Fruit fly (Drosophila melanogaster) whole organism, prepupa: Measurements from ENCODE around the gene SecCl.

ENCODE experiments used
- CG10669 ChIP-seq: fragments of 200-800 bp; sonication (Bioruptor generic); optimal IDR thresholded peaks from 3 replicates; lab custom pipeline; 2018; ENCODE audit warnings: missing biosample characterization, mild to moderate bottlenecking, missing genetic modification characterization, moderate library complexity
- CG11294 ChIP-seq: fragments of 200-800 bp; sonication (Bioruptor generic); IDR thresholded peaks from 2 replicates; pipeline ENCODE4 v1.3.6; 2022; ENCODE audit warnings: missing biosample characterization, missing genetic modification characterization
- CG11902 ChIP-seq: fragments of 200-800 bp; sonication (Bioruptor generic); optimal IDR thresholded peaks from 3 replicates; lab custom pipeline; 2016; ENCODE audit warnings: missing biosample characterization, missing genetic modification characterization
- CG15336 ChIP-seq: fragments of 200-800 bp; sonication (Bioruptor generic); IDR thresholded peaks from 2 replicates; pipeline ENCODE4 v1.3.6; 2022; ENCODE audit warnings: missing biosample characterization, missing genetic modification characterization
- CG16779 ChIP-seq: fragments of 200-800 bp; sonication (Bioruptor generic); optimal IDR thresholded peaks from 3 replicates; lab custom pipeline; 2017; ENCODE audit warnings: missing biosample characterization, mild to moderate bottlenecking, missing genetic modification characterization
- CG3032 ChIP-seq: fragments of 200-800 bp; optimal IDR thresholded peaks from 2 replicates; lab custom pipeline; 2019; ENCODE audit warnings: missing biosample characterization, mild to moderate bottlenecking, missing genetic modification characterization, moderate library complexity
- CG31627 ChIP-seq: fragments of 200-800 bp; sonication (Bioruptor generic); optimal IDR thresholded peaks from 3 replicates; lab custom pipeline; 2016; ENCODE audit warnings: missing biosample characterization, missing genetic modification characterization
- CG32006 ChIP-seq: fragments of 200-800 bp; sonication (Bioruptor generic); optimal IDR thresholded peaks from 3 replicates; lab custom pipeline; 2017; ENCODE audit warnings: missing biosample characterization, mild to moderate bottlenecking, missing genetic modification characterization
- CG34406 ChIP-seq: fragments of 200-800 bp; sonication (Bioruptor generic); optimal IDR thresholded peaks from 3 replicates; lab custom pipeline; 2016; ENCODE audit warnings: missing biosample characterization, missing genetic modification characterization
- CG3919 ChIP-seq: fragments of 200-800 bp; sonication (Bioruptor generic); optimal IDR thresholded peaks from 3 replicates; lab custom pipeline; 2016; ENCODE audit warnings: missing biosample characterization, missing genetic modification characterization
- CG4318 ChIP-seq: fragments of 200-800 bp; sonication (Bioruptor generic); optimal IDR thresholded peaks from 3 replicates; lab custom pipeline; 2017; ENCODE audit warnings: missing biosample characterization, mild to moderate bottlenecking, missing genetic modification characterization
- CG6163 ChIP-seq: fragments of 200-800 bp; sonication (Bioruptor generic); IDR thresholded peaks from 3 replicates; pipeline ENCODE4 v1.3.6; 2022; ENCODE audit warnings: missing biosample characterization, missing genetic modification characterization
- CG6276 ChIP-seq: fragments of 200-800 bp; sonication (Bioruptor generic); optimal IDR thresholded peaks from 2 replicates; lab custom pipeline; 2017; ENCODE audit warnings: missing biosample characterization, mild to moderate bottlenecking, missing genetic modification characterization
- CG6792 ChIP-seq: fragments of 200-800 bp; sonication (Bioruptor generic); optimal IDR thresholded peaks from 3 replicates; lab custom pipeline; 2016; ENCODE audit warnings: missing biosample characterization, missing genetic modification characterization
- CG6808 ChIP-seq: fragments of 200-800 bp; sonication (Bioruptor generic); optimal IDR thresholded peaks from 3 replicates; lab custom pipeline; 2017; ENCODE audit warnings: missing biosample characterization, missing genetic modification characterization, mild to moderate bottlenecking, moderate library complexity, missing genetic modification reagents
- CG6854 ChIP-seq: fragments of 200-800 bp; sonication (Bioruptor generic); optimal IDR thresholded peaks from 2 replicates; lab custom pipeline; 2017; ENCODE audit warnings: missing biosample characterization, mild to moderate bottlenecking, missing genetic modification characterization
- CG7368 ChIP-seq: fragments of 200-800 bp; sonication (Bioruptor generic); optimal IDR thresholded peaks from 3 replicates; lab custom pipeline; 2016; ENCODE audit warnings: missing biosample characterization, missing genetic modification characterization
- CG8119 ChIP-seq: fragments of 200-800 bp; sonication (Bioruptor generic); IDR thresholded peaks from 3 replicates; pipeline ENCODE4 v1.3.6; 2022; ENCODE audit warnings: missing biosample characterization, missing genetic modification characterization
- CG8319 ChIP-seq: fragments of 200-800 bp; sonication (Bioruptor generic); optimal IDR thresholded peaks from 3 replicates; lab custom pipeline; 2016; ENCODE audit warnings: missing biosample characterization, missing genetic modification characterization
- CG9139 ChIP-seq: fragments of 200-800 bp; sonication (Bioruptor generic); optimal IDR thresholded peaks from 3 replicates; lab custom pipeline; 2017; ENCODE audit warnings: missing biosample characterization, mild to moderate bottlenecking, missing genetic modification characterization
- Eip75B ChIP-seq: fragments of 200-800 bp; sonication (Bioruptor generic); optimal IDR thresholded peaks from 3 replicates; lab custom pipeline; 2016; ENCODE audit warnings: missing biosample characterization, missing genetic modification characterization
- Eip78C ChIP-seq: fragments of 200-800 bp; sonication (Bioruptor generic); peaks from one replicate; lab custom pipeline; 2016; ENCODE audit warnings: missing biosample characterization, missing genetic modification characterization
- Ets21C ChIP-seq: fragments of 200-800 bp; sonication (Bioruptor generic); optimal IDR thresholded peaks from 3 replicates; lab custom pipeline; 2016; ENCODE audit warnings: missing biosample characterization, missing genetic modification characterization
- Gug ChIP-seq: fragments of 200-800 bp; sonication (Bioruptor generic); IDR thresholded peaks from 2 replicates; pipeline ENCODE4 v1.3.6; 2022; ENCODE audit warnings: missing biosample characterization, missing genetic modification characterization
- Hr38 ChIP-seq: sonication (Bioruptor generic); optimal IDR thresholded peaks from 2 replicates; lab custom pipeline; 2016; ENCODE audit warnings: missing biosample characterization, missing genetic modification characterization
- Hr39 ChIP-seq: fragments of 200-800 bp; sonication (Bioruptor generic); optimal IDR thresholded peaks from 2 replicates; lab custom pipeline; 2016; ENCODE audit warnings: missing biosample characterization, missing genetic modification characterization
- Hr4 ChIP-seq: fragments of 200-800 bp; sonication (Bioruptor generic); optimal IDR thresholded peaks from 3 replicates; lab custom pipeline; 2016; ENCODE audit warnings: missing biosample characterization, missing genetic modification characterization
- OdsH ChIP-seq: fragments of 200-800 bp; sonication (Bioruptor generic); optimal IDR thresholded peaks from 3 replicates; lab custom pipeline; 2016; ENCODE audit warnings: missing biosample characterization, missing genetic modification characterization
- Smox ChIP-seq: fragments of 200-800 bp; sonication (Bioruptor generic); optimal IDR thresholded peaks from 3 replicates; lab custom pipeline; 2016; ENCODE audit warnings: missing biosample characterization, missing genetic modification characterization
- Sox102F ChIP-seq: fragments of 200-800 bp; sonication (Bioruptor generic); optimal IDR thresholded peaks from 2 replicates; lab custom pipeline; 2016; ENCODE audit warnings: missing biosample characterization, mild to moderate bottlenecking, missing genetic modification characterization
- Sox14 ChIP-seq: fragments of 200-800 bp; sonication (Bioruptor generic); optimal IDR thresholded peaks from 3 replicates; lab custom pipeline; 2016; ENCODE audit warnings: missing biosample characterization, missing genetic modification characterization
- achi ChIP-seq: fragments of 200-800 bp; sonication (Bioruptor generic); optimal IDR thresholded peaks from 3 replicates; lab custom pipeline; 2016; ENCODE audit warnings: missing biosample characterization, missing genetic modification characterization
- acj6 ChIP-seq: fragments of 200-800 bp; sonication (Bioruptor generic); optimal IDR thresholded peaks from 3 replicates; lab custom pipeline; 2016; ENCODE audit warnings: missing biosample characterization, missing genetic modification characterization
- cyc ChIP-seq: fragments of 200-800 bp; sonication (Bioruptor generic); optimal IDR thresholded peaks from 3 replicates; lab custom pipeline; 2016; ENCODE audit warnings: missing biosample characterization, missing genetic modification characterization
- dac ChIP-seq: fragments of 200-800 bp; sonication (Bioruptor generic); optimal IDR thresholded peaks from 2 replicates; lab custom pipeline; 2017; ENCODE audit warnings: missing biosample characterization, mild to moderate bottlenecking, missing genetic modification characterization
- dsx ChIP-seq: fragments of 200-800 bp; optimal IDR thresholded peaks from 3 replicates; lab custom pipeline; 2019; ENCODE audit warnings: missing biosample characterization, mild to moderate bottlenecking, missing genetic modification characterization, moderate library complexity; ENCODE audit not compliant: poor library complexity, severe bottlenecking
- eg ChIP-seq: fragments of 200-800 bp; sonication (Bioruptor generic); IDR thresholded peaks from 3 replicates; pipeline ENCODE4 v1.3.6; 2022; ENCODE audit warnings: missing biosample characterization, missing genetic modification characterization
- esn ChIP-seq: fragments of 200-800 bp; sonication (Bioruptor generic); optimal IDR thresholded peaks from 2 replicates; lab custom pipeline; 2016; ENCODE audit warnings: missing biosample characterization, mild to moderate bottlenecking, missing genetic modification characterization, moderate library complexity
- fd59A ChIP-seq: fragments of 200-800 bp; sonication (Bioruptor generic); optimal IDR thresholded peaks from 2 replicates; lab custom pipeline; 2017; ENCODE audit warnings: missing biosample characterization, mild to moderate bottlenecking, missing genetic modification characterization, missing genetic modification reagents
- fd85E ChIP-seq: fragments of 200-800 bp; sonication (Bioruptor generic); optimal IDR thresholded peaks from 3 replicates; lab custom pipeline; 2016; ENCODE audit warnings: missing biosample characterization, missing genetic modification characterization
- fkh ChIP-seq: fragments of 200-800 bp; sonication (Bioruptor generic); optimal IDR thresholded peaks from 3 replicates; lab custom pipeline; 2017; ENCODE audit warnings: missing biosample characterization, mild to moderate bottlenecking, missing genetic modification characterization, moderate library complexity
- net ChIP-seq: fragments of 200-800 bp; sonication (Bioruptor generic); optimal IDR thresholded peaks from 3 replicates; lab custom pipeline; 2016; ENCODE audit warnings: missing biosample characterization, missing genetic modification characterization
- pdm3 ChIP-seq: fragments of 200-800 bp; sonication (Bioruptor generic); optimal IDR thresholded peaks from 3 replicates; lab custom pipeline; 2016; ENCODE audit warnings: missing biosample characterization, missing genetic modification characterization
- spab ChIP-seq: fragments of 200-800 bp; sonication (Bioruptor generic); optimal IDR thresholded peaks from 2 replicates; lab custom pipeline; 2017; ENCODE audit warnings: missing biosample characterization, mild to moderate bottlenecking, missing genetic modification characterization, missing genetic modification reagents
- ss ChIP-seq, 2 experiments: fragments of 200-800 bp; sonication (Bioruptor generic); optimal IDR thresholded peaks; 2 replicates in 1 of 2; 3 replicates in 1 of 2; lab custom pipeline; 2017 to 2018; ENCODE audit warnings: mild to moderate bottlenecking in 2 of 2, missing biosample characterization in 2 of 2, missing genetic modification characterization in 2 of 2, moderate library complexity in 1 of 2
- svp ChIP-seq: fragments of 200-800 bp; sonication (Bioruptor generic); peaks from one replicate; lab custom pipeline; 2016; ENCODE audit warnings: missing biosample characterization, missing genetic modification characterization
- topi ChIP-seq: fragments of 200-800 bp; sonication (Bioruptor generic); optimal IDR thresholded peaks from 3 replicates; lab custom pipeline; 2016; ENCODE audit warnings: missing biosample characterization, missing genetic modification characterization
- vri ChIP-seq: fragments of 200-800 bp; sonication (Bioruptor generic); optimal IDR thresholded peaks from 3 replicates; lab custom pipeline; 2016; ENCODE audit warnings: missing biosample characterization, mild to moderate bottlenecking, missing genetic modification characterization

The SecCl gene

DNA sequence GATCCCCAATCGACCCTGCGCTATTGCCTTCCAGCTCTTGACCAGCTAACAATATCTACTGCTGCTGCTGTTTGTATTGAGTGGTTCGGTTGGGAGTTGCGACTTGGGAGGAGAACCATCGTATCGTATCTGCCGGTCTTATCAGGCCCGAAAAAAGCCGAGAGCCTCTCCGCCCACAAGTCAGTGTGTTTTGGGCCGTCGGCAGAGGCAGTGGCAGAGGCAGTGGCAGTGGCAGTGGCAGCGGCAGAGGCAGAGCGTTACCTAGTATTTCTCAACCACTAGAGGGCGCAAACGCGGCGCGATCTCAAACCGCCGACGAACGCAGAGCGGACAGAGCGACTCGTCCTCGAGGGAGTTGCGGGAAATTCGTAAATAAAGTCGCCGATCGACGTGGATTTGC is at the start of gene SecCl:
Gene SecCl (plus strand): TSS at position 18 of the 400 bp plus-strand sequence.
- peak; percentile 12 for TF ChIP-seq fkh (GFP tag; lab: Kevin White, UChicago)
- no peak for TF ChIP-seq pdm3
- no peak for TF ChIP-seq CG6854 (GFP tag; lab: Kevin White, UChicago)
- TF ChIP-seq Hr4 (GFP tag; lab: Kevin White, UChicago): no peak
- no peak for TF ChIP-seq dac (GFP tag; lab: Kevin White, UChicago)
- TF ChIP-seq svp: no peak
- TF ChIP-seq fd85E (GFP tag; lab: Kevin White, UChicago): no peak
- TF ChIP-seq spab (GFP tag; lab: Kevin White, UChicago): no peak
- TF ChIP-seq eg (GFP tag; lab: Robert Waterston, UW): 0 out of 3 replicates have a peak, but pooled peaks have one; percentile 16
- TF ChIP-seq topi: no peak
- TF ChIP-seq CG8319: no peak
- TF ChIP-seq, all 60 proteins: peak for 2

dm6 chr3L:17420610-17421194 is 49.2 kb upstream of the SecCl start:
- TF ChIP-seq Eip78C (GFP tag; lab: Kevin White, UChicago): peak; percentile 98
- peak; percentile 81 for TF ChIP-seq Smox (GFP tag; lab: Kevin White, UChicago)
- peak; percentile 88 for TF ChIP-seq CG6792
- peak; percentile 28 for TF ChIP-seq fd85E (GFP tag; lab: Kevin White, UChicago)
- TF ChIP-seq CG8319: peak; percentile 75
- TF ChIP-seq CG16779 (tag; lab: Kevin White, UChicago): peak; percentile 42
- TF ChIP-seq esn (GFP tag; lab: Kevin White, UChicago): peak; percentile 89
- peak; percentile 88 for TF ChIP-seq topi
- TF ChIP-seq CG6854 (GFP tag; lab: Kevin White, UChicago): peak; percentile 22
- peak; percentile 74 for TF ChIP-seq cyc (GFP tag; lab: Kevin White, UChicago)
- peak; percentile 83 for TF ChIP-seq fd59A
- peak; percentile 84 for TF ChIP-seq CG34406 (GFP tag; lab: Kevin White, UChicago)
- TF ChIP-seq CG3919 (GFP tag; lab: Kevin White, UChicago): peak; percentile 79
- peak; percentile 86 for TF ChIP-seq Sox14
- TF ChIP-seq svp: peak; percentile 93
- peak; percentile 71 for TF ChIP-seq CG11902 (GFP tag; lab: Kevin White, UChicago)
- TF ChIP-seq Gug (GFP tag; lab: Robert Waterston, UW): no peak
- TF ChIP-seq CG6276 (GFP tag; lab: Kevin White, UChicago): peak; percentile 5
- peak; percentile 82 for TF ChIP-seq Sox102F (GFP tag; lab: Kevin White, UChicago)
- peak; percentile 57 for TF ChIP-seq Hr4 (GFP tag; lab: Kevin White, UChicago)
- peak; percentile 79 for TF ChIP-seq OdsH
- peak; percentile 58 for TF ChIP-seq CG9139 (GFP tag; lab: Kevin White, UChicago)
- peak; percentile 47 for TF ChIP-seq vri (GFP tag; lab: Kevin White, UChicago)
- TF ChIP-seq acj6 (GFP tag; lab: Kevin White, UChicago): peak; percentile 84
- TF ChIP-seq CG15336 (GFP tag; lab: Robert Waterston, UW): peak; percentile 58; the same call in 1 of the 2 replicates
- TF ChIP-seq CG11294 (GFP tag; lab: Robert Waterston, UW): no peak
- TF ChIP-seq CG31627: peak; percentile 82
- TF ChIP-seq pdm3: peak; percentile 85
- peak; percentile 87 for TF ChIP-seq CG6808 (GFP tag; lab: Kevin White, UChicago)
- TF ChIP-seq dac (GFP tag; lab: Kevin White, UChicago): peak; percentile 14
- peak; percentile 82 for TF ChIP-seq Eip75B
- peak; percentile 61 for TF ChIP-seq net (GFP tag; lab: Kevin White, UChicago)
- TF ChIP-seq dsx (GFP tag; lab: Kevin White, UChicago): peak; percentile 78
- peak; percentile 82 for TF ChIP-seq Hr39 (GFP tag; lab: Kevin White, UChicago)
- TF ChIP-seq Ets21C (GFP tag; lab: Kevin White, UChicago): peak; percentile 81
- TF ChIP-seq achi (GFP tag; lab: Kevin White, UChicago): peak; percentile 84
- TF ChIP-seq CG10669 (GFP tag; lab: Kevin White, UChicago): peak; percentile 75
- TF ChIP-seq CG8119: peak; percentile 33; the same call in 1 of the 3 replicates
- TF ChIP-seq CG7368 (GFP tag; lab: Kevin White, UChicago): peak; percentile 70
- TF ChIP-seq CG32006 (GFP tag; lab: Kevin White, UChicago): peak; percentile 68
- no peak for TF ChIP-seq Hr38 (GFP tag; lab: Kevin White, UChicago)
- TF ChIP-seq CG3032 (tag; lab: Kevin White, UChicago): peak; percentile 84
- no peak; the same call in 1 of the 3 replicates for TF ChIP-seq CG6163 (GFP tag; lab: Robert Waterston, UW)
- TF ChIP-seq ss (GFP tag; optimal IDR thresholded peaks at IDR 0.05; lab: Kevin White, UChicago): peak; percentile 65 to 87
- peak; percentile 50 for TF ChIP-seq CG4318 (GFP tag; lab: Kevin White, UChicago)
- no peak for TF ChIP-seq fkh (GFP tag; lab: Kevin White, UChicago)
